Fruit fly (Drosophila melanogaster) whole organism, embryonic: ENCODE data around the gene zuc.
A peak's percentile ranks its signal among the peaks of the same experiment; 100 is the strongest.

Experiments
- ATbp ChIP-seq: fragments of 200-800 bp; sonication (Bioruptor generic); optimal IDR thresholded peaks from 2 replicates; lab custom pipeline; 2017; ENCODE audit warnings: missing biosample characterization, mild to moderate bottlenecking, missing genetic modification characterization, missing genetic modification reagents
- Atf3 ChIP-seq: fragments of 200-800 bp; sonication (Bioruptor generic); optimal IDR thresholded peaks from 3 replicates; lab custom pipeline; 2016; ENCODE audit warnings: missing biosample characterization, missing genetic modification characterization
- BtbVII ChIP-seq: fragments of 200-800 bp; sonication (Bioruptor generic); optimal IDR thresholded peaks from 3 replicates; lab custom pipeline; 2017; ENCODE audit warnings: missing biosample characterization, mild to moderate bottlenecking, missing genetic modification characterization
- CG1024 ChIP-seq: fragments of 200-800 bp; sonication (Bioruptor generic); IDR thresholded peaks from 2 replicates; pipeline ENCODE4 v1.3.6; 2022; ENCODE audit warnings: missing biosample characterization, missing genetic modification characterization
- CG10321 ChIP-seq: fragments of 200-800 bp; sonication (Bioruptor generic); IDR thresholded peaks from 2 replicates; pipeline ENCODE4 v1.3.6; 2022; ENCODE audit warnings: missing biosample characterization, missing genetic modification characterization
- CG10979 ChIP-seq: fragments of 200-800 bp; sonication (Bioruptor generic); optimal IDR thresholded peaks from 2 replicates; lab custom pipeline; 2018; ENCODE audit warnings: missing biosample characterization, mild to moderate bottlenecking, missing genetic modification characterization, moderate library complexity
- CG12659 ChIP-seq: fragments of 200-800 bp; sonication (Bioruptor generic); optimal IDR thresholded peaks from 3 replicates; lab custom pipeline; 2017; ENCODE audit warnings: mild to moderate bottlenecking, missing biosample characterization, missing genetic modification reagents, missing genetic modification characterization
- CG13296 ChIP-seq: fragments of 200-800 bp; sonication (Bioruptor generic); optimal IDR thresholded peaks from 3 replicates; lab custom pipeline; 2018; ENCODE audit warnings: missing biosample characterization, mild to moderate bottlenecking, missing genetic modification characterization
- CG14014 ChIP-seq: fragments of 200-800 bp; sonication (Bioruptor generic); IDR thresholded peaks from 2 replicates; pipeline ENCODE4 v1.3.6; 2022; ENCODE audit warnings: missing biosample characterization, missing genetic modification characterization
- CG15514 ChIP-seq: fragments of 200-800 bp; sonication (Bioruptor generic); optimal IDR thresholded peaks from 3 replicates; lab custom pipeline; 2017; ENCODE audit warnings: missing biosample characterization, missing genetic modification characterization, mild to moderate bottlenecking, moderate library complexity, missing genetic modification reagents
- CG16813 ChIP-seq: fragments of 200-800 bp; sonication (Bioruptor generic); IDR thresholded peaks from 3 replicates; pipeline ENCODE4 v1.3.6; 2022; ENCODE audit warnings: missing biosample characterization, missing genetic modification characterization; ENCODE audit not compliant: partially characterized antibody
- CG17186 ChIP-seq: fragments of 200-800 bp; sonication (Bioruptor generic); optimal IDR thresholded peaks from 3 replicates; lab custom pipeline; 2017; ENCODE audit warnings: missing biosample characterization, missing genetic modification reagents, missing genetic modification characterization
- CG17802 ChIP-seq: fragments of 200-800 bp; sonication (Bioruptor generic); optimal IDR thresholded peaks from 2 replicates; lab custom pipeline; 2018; ENCODE audit warnings: missing biosample characterization, mild to moderate bottlenecking, missing genetic modification characterization, moderate library complexity
- CG17829 ChIP-seq: fragments of 200-800 bp; optimal IDR thresholded peaks from 2 replicates; lab custom pipeline; 2019; ENCODE audit warnings: missing biosample characterization, mild to moderate bottlenecking, missing genetic modification characterization, moderate library complexity
- CG2678 ChIP-seq: fragments of 200-800 bp; sonication (Bioruptor generic); optimal IDR thresholded peaks from 3 replicates; lab custom pipeline; 2019; ENCODE audit warnings: missing biosample characterization, mild to moderate bottlenecking, missing genetic modification characterization, moderate library complexity
- CG6765 ChIP-seq: fragments of 200-800 bp; sonication (Bioruptor generic); optimal IDR thresholded peaks from 3 replicates; lab custom pipeline; 2017; ENCODE audit warnings: missing biosample characterization, mild to moderate bottlenecking, missing genetic modification characterization
- CG6791 ChIP-seq: fragments of 200-800 bp; sonication (Bioruptor generic); IDR thresholded peaks from 3 replicates; pipeline ENCODE4 v1.3.6; 2022; ENCODE audit warnings: missing biosample characterization, missing genetic modification characterization; ENCODE audit not compliant: partially characterized antibody
- CG8478 ChIP-seq: fragments of >200 bp; optimal IDR thresholded peaks from 2 replicates; lab custom pipeline; 2018
- CG8924 ChIP-seq: fragments of 200-800 bp; optimal IDR thresholded peaks from 3 replicates; lab custom pipeline; 2019; ENCODE audit warnings: missing biosample characterization, mild to moderate bottlenecking, missing genetic modification characterization, moderate library complexity
- CG9797 ChIP-seq: fragments of 200-800 bp; sonication (Bioruptor generic); optimal IDR thresholded peaks from 3 replicates; lab custom pipeline; 2018; ENCODE audit warnings: missing biosample characterization, mild to moderate bottlenecking, missing genetic modification characterization
- Dll ChIP-seq: fragments of 200-800 bp; sonication (Bioruptor generic); IDR thresholded peaks from 4 replicates; pipeline ENCODE4 v1.3.6; 2022; ENCODE audit warnings: missing biosample characterization, missing genetic modification characterization; ENCODE audit not compliant: partially characterized antibody
- Gsc ChIP-seq: fragments of 200-800 bp; sonication (Bioruptor generic); IDR thresholded peaks from 2 replicates; pipeline ENCODE4 v1.3.6; 2022; ENCODE audit warnings: missing biosample characterization, missing genetic modification characterization
- H2.0 ChIP-seq: fragments of 200-800 bp; sonication (Bioruptor generic); IDR thresholded peaks from 2 replicates; pipeline ENCODE4 v1.3.6; 2022; ENCODE audit warnings: missing biosample characterization, missing genetic modification characterization
- HLH54F ChIP-seq: fragments of 200-800 bp; sonication (Bioruptor generic); optimal IDR thresholded peaks from 3 replicates; lab custom pipeline; 2016; ENCODE audit warnings: missing biosample characterization, missing genetic modification characterization
- HmgZ ChIP-seq: fragments of 200-800 bp; sonication (Bioruptor generic); optimal IDR thresholded peaks from 2 replicates; lab custom pipeline; 2018; ENCODE audit warnings: missing biosample characterization, mild to moderate bottlenecking, missing genetic modification characterization
- Jarid2 ChIP-seq: fragments of 200-800 bp; sonication (Bioruptor generic); optimal IDR thresholded peaks from 3 replicates; lab custom pipeline; 2017; ENCODE audit warnings: mild to moderate bottlenecking, missing biosample characterization, missing genetic modification reagents, missing genetic modification characterization
- NFAT ChIP-seq: fragments of 200-800 bp; sonication (Bioruptor generic); IDR thresholded peaks from 2 replicates; pipeline ENCODE4 v1.3.6; 2022; ENCODE audit warnings: missing biosample characterization, missing genetic modification characterization
- Optix ChIP-seq: fragments of 200-800 bp; sonication (Bioruptor generic); IDR thresholded peaks from 3 replicates; pipeline ENCODE4 v1.3.6; 2022; ENCODE audit warnings: missing biosample characterization, missing genetic modification characterization
- Poxn ChIP-seq: fragments of 200-800 bp; sonication (Bioruptor generic); IDR thresholded peaks from 2 replicates; pipeline ENCODE4 v1.3.6; 2022; ENCODE audit warnings: missing biosample characterization, missing genetic modification characterization
- Ravus ChIP-seq: fragments of 200-800 bp; sonication (Bioruptor generic); IDR thresholded peaks from 2 replicates; pipeline ENCODE4 v1.3.6; 2022; ENCODE audit warnings: missing biosample characterization, missing genetic modification characterization
- Side ChIP-seq: fragments of 200-800 bp; sonication (Bioruptor generic); optimal IDR thresholded peaks from 2 replicates; lab custom pipeline; 2016; ENCODE audit warnings: missing biosample characterization, missing genetic modification characterization
- Spps ChIP-seq: fragments of 200-800 bp; sonication (Bioruptor generic); optimal IDR thresholded peaks from 2 replicates; lab custom pipeline; 2018; ENCODE audit warnings: missing biosample characterization, mild to moderate bottlenecking, missing genetic modification characterization
- Taf1 ChIP-seq: fragments of 200-800 bp; sonication (Bioruptor generic); IDR thresholded peaks from 2 replicates; pipeline ENCODE4 v1.3.6; 2022; ENCODE audit warnings: missing biosample characterization, missing genetic modification characterization
- Xrp1 ChIP-seq: fragments of 200-800 bp; sonication (Bioruptor generic); IDR thresholded peaks from 2 replicates; pipeline ENCODE4 v1.3.6; 2022; ENCODE audit warnings: missing biosample characterization, missing genetic modification characterization
- al ChIP-seq: fragments of 200-800 bp; sonication (Bioruptor generic); IDR thresholded peaks from 2 replicates; pipeline ENCODE4 v1.3.6; 2022; ENCODE audit warnings: missing biosample characterization, missing genetic modification characterization
- bowl ChIP-seq: fragments of 200-800 bp; sonication (Bioruptor generic); IDR thresholded peaks from 2 replicates; pipeline ENCODE4 v1.3.6; 2022; ENCODE audit warnings: missing biosample characterization, missing genetic modification characterization
- fd64A ChIP-seq: fragments of 200-800 bp; sonication (Bioruptor generic); optimal IDR thresholded peaks from 3 replicates; lab custom pipeline; 2018; ENCODE audit warnings: missing biosample characterization, mild to moderate bottlenecking, missing genetic modification characterization
- inv ChIP-seq: fragments of 200-800 bp; sonication (Bioruptor generic); IDR thresholded peaks from 2 replicates; pipeline ENCODE4 v1.3.6; 2022; ENCODE audit warnings: missing biosample characterization, missing genetic modification characterization; ENCODE audit not compliant: partially characterized antibody
- kni ChIP-seq: fragments of 200-800 bp; sonication (Bioruptor generic); optimal IDR thresholded peaks from 3 replicates; lab custom pipeline; 2017; ENCODE audit warnings: mild to moderate bottlenecking, missing biosample characterization, missing genetic modification reagents, missing genetic modification characterization
- nerfin-1 ChIP-seq: fragments of 200-800 bp; sonication (Bioruptor generic); optimal IDR thresholded peaks from 3 replicates; lab custom pipeline; 2019; ENCODE audit warnings: missing biosample characterization, mild to moderate bottlenecking, missing genetic modification characterization, moderate library complexity
- pho ChIP-seq: fragments of 200-800 bp; sonication (Bioruptor generic); optimal IDR thresholded peaks from 2 replicates; lab custom pipeline; 2016; ENCODE audit warnings: missing biosample characterization, missing genetic modification characterization
- pzg ChIP-seq: fragments of 200-800 bp; sonication (Bioruptor generic); optimal IDR thresholded peaks from 3 replicates; lab custom pipeline; 2018; ENCODE audit warnings: missing biosample characterization, mild to moderate bottlenecking, missing genetic modification characterization, moderate library complexity
- repo ChIP-seq: fragments of 200-800 bp; sonication (Bioruptor generic); optimal IDR thresholded peaks from 2 replicates; lab custom pipeline; 2016; ENCODE audit warnings: missing biosample characterization, missing genetic modification characterization
- sc ChIP-seq, 3 experiments: fragments of >200 bp in 2 of 3; fragments of 200-800 bp in 1 of 3; sonication (Bioruptor generic) in 1 of 3; optimal IDR thresholded peaks; 2 replicates in 2 of 3; 3 replicates in 1 of 3; lab custom pipeline; 2017; ENCODE audit warnings: mild to moderate bottlenecking in 1 of 3, missing biosample characterization in 1 of 3, missing genetic modification characterization in 1 of 3, missing genetic modification reagents in 1 of 3
- sens ChIP-seq: fragments of 200-800 bp; sonication (Bioruptor generic); peaks from one replicate; lab custom pipeline; 2016; ENCODE audit warnings: missing biosample characterization, missing genetic modification characterization
- shn ChIP-seq: fragments of 200-800 bp; sonication (Bioruptor generic); optimal IDR thresholded peaks from 3 replicates; lab custom pipeline; 2016; ENCODE audit warnings: missing biosample characterization, missing genetic modification characterization
- slou ChIP-seq: fragments of 200-800 bp; sonication (Bioruptor generic); optimal IDR thresholded peaks from 3 replicates; lab custom pipeline; 2016; ENCODE audit warnings: missing biosample characterization, missing genetic modification characterization
- twi ChIP-seq: fragments of 200-800 bp; optimal IDR thresholded peaks from 2 replicates; lab custom pipeline; 2019; ENCODE audit warnings: missing biosample characterization, mild to moderate bottlenecking, missing genetic modification characterization, moderate library complexity
- vfl ChIP-seq: fragments of 200-800 bp; sonication (Bioruptor generic); optimal IDR thresholded peaks from 2 replicates; lab custom pipeline; 2016; ENCODE audit warnings: missing biosample characterization, missing genetic modification characterization
- vnd ChIP-seq: fragments of 200-800 bp; sonication (Bioruptor generic); IDR thresholded peaks from 3 replicates; pipeline ENCODE4 v1.3.6; 2022; ENCODE audit warnings: missing biosample characterization, missing genetic modification characterization; ENCODE audit not compliant: partially characterized antibody
- zen ChIP-seq: fragments of 200-800 bp; sonication (Bioruptor generic); optimal IDR thresholded peaks from 3 replicates; lab custom pipeline; 2018; ENCODE audit warnings: missing biosample characterization, mild to moderate bottlenecking, missing genetic modification characterization, moderate library complexity

zuc gene

dm6 chr2L:11989729-11990128 is at the start of gene zuc, which contains the start of gene dgt2:
Gene zuc, minus strand, starts transcription at chr2L:11989882.
Gene dgt2, plus strand, starts transcription at chr2L:11989936.
- TF ChIP-seq H2.0 (no peak), BtbVII (no peak), pzg (GFP tag; lab: Kevin White, UChicago) (peak; percentile 71), Optix (GFP tag; lab: Robert Waterston, UW) (no peak), CG6765 (GFP tag; lab: Kevin White, UChicago) (no peak), HLH54F (GFP tag; lab: Kevin White, UChicago) (no peak), sens (no peak), Spps (tag; lab: Kevin White, UChicago) (no peak), pho (GFP tag; lab: Kevin White, UChicago) (no peak), CG2678 (no peak), vfl (GFP tag; lab: Kevin White, UChicago) (no peak), HmgZ (tag; lab: Kevin White, UChicago) (peak; percentile 28), nerfin-1 (tag; lab: Kevin White, UChicago) (no peak), Side (GFP tag; lab: Kevin White, UChicago) (no peak), al (GFP tag; lab: Robert Waterston, UW) (no peak), CG10979 (tag; lab: Kevin White, UChicago) (no peak), Gsc (GFP tag; lab: Robert Waterston, UW) (no peak), inv (GFP tag; lab: Robert Waterston, UW) (no peak), ATbp (no peak), CG10321 (GFP tag; lab: Robert Waterston, UW) (no peak), CG8924 (tag; lab: Kevin White, UChicago) (peak; percentile 10), bowl (GFP tag; lab: Robert Waterston, UW) (no peak), repo (GFP tag; lab: Kevin White, UChicago) (no peak), CG6791 (GFP tag; lab: Robert Waterston, UW) (peak; percentile 52; the same call in 1 of the 3 replicates), shn (GFP tag; lab: Kevin White, UChicago) (no peak), Dll (0 out of 4 replicates have a peak, but pooled peaks have one; percentile 29), CG1024 (GFP tag; lab: Robert Waterston, UW) (no peak), CG17802 (tag; lab: Kevin White, UChicago) (no peak), CG17829 (peak; percentile 11), CG17186 (peak; percentile 5), Ravus (GFP tag; lab: Robert Waterston, UW) (no peak), fd64A (no peak), CG12659 (GFP tag; lab: Kevin White, UChicago) (peak; percentile 11), Atf3 (GFP tag; lab: Kevin White, UChicago) (no peak), Jarid2 (GFP tag; lab: Kevin White, UChicago) (no peak), Taf1 (no peak), CG9797 (GFP tag; lab: Kevin White, UChicago) (peak; percentile 71), zen (peak; percentile 7), CG13296 (GFP tag; lab: Kevin White, UChicago) (no peak), CG15514 (GFP tag; lab: Kevin White, UChicago) (peak; percentile 44), Xrp1 (no peak), twi (tag; lab: Kevin White, UChicago) (no peak), CG16813 (peak; percentile 31; the same call in 1 of the 3 replicates), kni (GFP tag; lab: Kevin White, UChicago) (no peak), slou (GFP tag; lab: Kevin White, UChicago) (no peak), Poxn (GFP tag; lab: Robert Waterston, UW) (no peak), vnd (GFP tag; lab: Robert Waterston, UW) (0 out of 3 replicates have a peak, but pooled peaks have one; percentile 29), CG14014 (GFP tag; lab: Robert Waterston, UW) (no peak), NFAT (no peak), sc (optimal IDR thresholded peaks at IDR 0.05; lab: Kevin White, UChicago) (no peak), sc (GFP tag; optimal IDR thresholded peaks at IDR 0.05; lab: Kevin White, UChicago) (no peak), CG8478 (lab: Kevin White, UChicago) (no peak)
